Fruit fly (Drosophila melanogaster) whole organism, embryonic: ENCODE measurements around the gene Esyt2.

Experiments
- Ada2b ChIP-seq: fragments of 200-800 bp; sonication (Bioruptor generic); IDR thresholded peaks from 2 replicates; pipeline ENCODE4 v1.3.6; 2022; ENCODE audit warnings: missing biosample characterization, missing genetic modification characterization
- BEAF-32 ChIP-seq: fragments of 200-800 bp; sonication (Bioruptor generic); optimal IDR thresholded peaks from 3 replicates; lab custom pipeline; 2017; ENCODE audit warnings: missing biosample characterization, missing genetic modification characterization, mild to moderate bottlenecking, moderate library complexity, missing genetic modification reagents
- Blimp-1 ChIP-seq: fragments of 200-800 bp; sonication (Bioruptor generic); optimal IDR thresholded peaks from 3 replicates; lab custom pipeline; 2018; ENCODE audit warnings: missing biosample characterization, missing genetic modification characterization, mild to moderate bottlenecking, moderate library complexity, missing genetic modification reagents
- CG10147 ChIP-seq: fragments of 200-800 bp; sonication (Bioruptor generic); optimal IDR thresholded peaks from 2 replicates; lab custom pipeline; 2019; ENCODE audit warnings: missing biosample characterization, mild to moderate bottlenecking, missing genetic modification characterization, moderate library complexity
- CG11560 ChIP-seq: fragments of 200-800 bp; sonication (Bioruptor generic); IDR thresholded peaks from 3 replicates; pipeline ENCODE4 v1.3.6; 2022; ENCODE audit warnings: missing biosample characterization, missing genetic modification characterization
- CG11723 ChIP-seq: fragments of 200-800 bp; sonication (Bioruptor generic); optimal IDR thresholded peaks from 2 replicates; lab custom pipeline; 2017; ENCODE audit warnings: missing biosample characterization, mild to moderate bottlenecking, missing genetic modification characterization
- CG12236 ChIP-seq: fragments of 200-800 bp; sonication (Bioruptor generic); optimal IDR thresholded peaks from 2 replicates; lab custom pipeline; 2016; ENCODE audit warnings: missing biosample characterization, missing genetic modification characterization
- CG12942 ChIP-seq: fragments of 200-800 bp; sonication (Bioruptor generic); optimal IDR thresholded peaks from 3 replicates; lab custom pipeline; 2016; ENCODE audit warnings: missing biosample characterization, missing genetic modification characterization
- CG13624 ChIP-seq: fragments of 200-800 bp; sonication (Bioruptor generic); optimal IDR thresholded peaks from 2 replicates; lab custom pipeline; 2016; ENCODE audit warnings: missing biosample characterization, missing genetic modification characterization
- CG14050 ChIP-seq: fragments of 200-800 bp; sonication (Bioruptor generic); IDR thresholded peaks from 3 replicates; pipeline ENCODE4 v1.3.6; 2022; ENCODE audit warnings: missing biosample characterization, missing genetic modification characterization
- CG15514 ChIP-seq: fragments of 200-800 bp; sonication (Bioruptor generic); optimal IDR thresholded peaks from 3 replicates; lab custom pipeline; 2017; ENCODE audit warnings: missing biosample characterization, missing genetic modification characterization, mild to moderate bottlenecking, moderate library complexity, missing genetic modification reagents
- CG30403 ChIP-seq: fragments of 200-800 bp; sonication (Bioruptor generic); optimal IDR thresholded peaks from 3 replicates; lab custom pipeline; 2016; ENCODE audit warnings: missing biosample characterization, missing genetic modification characterization
- CG3726 ChIP-seq: fragments of 200-800 bp; sonication (Bioruptor generic); IDR thresholded peaks from 3 replicates; pipeline ENCODE4, ENCODE4 v1.3.6; 2022; ENCODE audit warnings: missing biosample characterization, missing genetic modification characterization
- CG3995 ChIP-seq: fragments of 200-800 bp; sonication (Bioruptor generic); optimal IDR thresholded peaks from 3 replicates; lab custom pipeline; 2016; ENCODE audit warnings: missing biosample characterization, missing genetic modification characterization
- CG4424 ChIP-seq: fragments of 200-800 bp; sonication (Bioruptor generic); optimal IDR thresholded peaks from 3 replicates; lab custom pipeline; 2016; ENCODE audit warnings: missing biosample characterization, missing genetic modification characterization
- CG5180 ChIP-seq: fragments of 200-800 bp; sonication (Bioruptor generic); optimal IDR thresholded peaks from 3 replicates; lab custom pipeline; 2017; ENCODE audit warnings: missing biosample characterization, missing genetic modification characterization, mild to moderate bottlenecking, moderate library complexity, missing genetic modification reagents
- CG5953 ChIP-seq: fragments of 200-800 bp; sonication (Bioruptor generic); IDR thresholded peaks from 2 replicates; pipeline ENCODE4 v1.3.6; 2022; ENCODE audit warnings: missing biosample characterization, missing genetic modification characterization
- CG6272 ChIP-seq: fragments of 200-800 bp; sonication (Bioruptor generic); IDR thresholded peaks from 2 replicates; pipeline ENCODE4 v1.3.6; 2022; ENCODE audit warnings: missing biosample characterization, missing genetic modification characterization
- CG6765 ChIP-seq: fragments of 200-800 bp; sonication (Bioruptor generic); optimal IDR thresholded peaks from 3 replicates; lab custom pipeline; 2017; ENCODE audit warnings: missing biosample characterization, mild to moderate bottlenecking, missing genetic modification characterization
- CG8944 ChIP-seq: fragments of 200-800 bp; sonication (Bioruptor generic); optimal IDR thresholded peaks from 3 replicates; lab custom pipeline; 2016; ENCODE audit warnings: missing biosample characterization, missing genetic modification characterization
- CG9437 ChIP-seq: fragments of 200-800 bp; sonication (Bioruptor generic); optimal IDR thresholded peaks from 2 replicates; lab custom pipeline; 2018; ENCODE audit warnings: missing biosample characterization, mild to moderate bottlenecking, missing genetic modification characterization
- CrebB ChIP-seq: fragments of 200-800 bp; sonication (Bioruptor generic); optimal IDR thresholded peaks from 3 replicates; lab custom pipeline; 2018; ENCODE audit warnings: missing biosample characterization, mild to moderate bottlenecking, missing genetic modification characterization
- Dll ChIP-seq: fragments of 200-800 bp; sonication (Bioruptor generic); IDR thresholded peaks from 4 replicates; pipeline ENCODE4 v1.3.6; 2022; ENCODE audit warnings: missing biosample characterization, missing genetic modification characterization; ENCODE audit not compliant: partially characterized antibody
- Dref ChIP-seq: fragments of 200-800 bp; sonication (Bioruptor generic); IDR thresholded peaks from 2 replicates; pipeline ENCODE4 v1.3.6; 2022; ENCODE audit warnings: missing biosample characterization, missing genetic modification characterization
- ERR ChIP-seq: fragments of 200-800 bp; sonication (Bioruptor generic); optimal IDR thresholded peaks from 2 replicates; lab custom pipeline; 2016; ENCODE audit warnings: missing biosample characterization, missing genetic modification characterization
- HmgD ChIP-seq: fragments of 200-800 bp; sonication (Bioruptor generic); optimal IDR thresholded peaks from 3 replicates; lab custom pipeline; 2016; ENCODE audit warnings: missing biosample characterization, missing genetic modification characterization
- HmgZ ChIP-seq: fragments of 200-800 bp; sonication (Bioruptor generic); optimal IDR thresholded peaks from 2 replicates; lab custom pipeline; 2018; ENCODE audit warnings: missing biosample characterization, mild to moderate bottlenecking, missing genetic modification characterization
- Hmr ChIP-seq: fragments of 200-800 bp; sonication (Bioruptor generic); optimal IDR thresholded peaks from 3 replicates; lab custom pipeline; 2017; ENCODE audit warnings: mild to moderate bottlenecking, missing biosample characterization, missing genetic modification reagents, missing genetic modification characterization
- Myb ChIP-seq: fragments of 200-800 bp; sonication (Bioruptor generic); optimal IDR thresholded peaks from 2 replicates; lab custom pipeline; 2016; ENCODE audit warnings: missing biosample characterization, missing genetic modification characterization
- Nf-YC ChIP-seq: fragments of 200-800 bp; optimal IDR thresholded peaks from 3 replicates; lab custom pipeline; 2019; ENCODE audit warnings: missing biosample characterization, mild to moderate bottlenecking, missing genetic modification characterization, moderate library complexity
- Sox100B ChIP-seq: fragments of 200-800 bp; sonication (Bioruptor generic); optimal IDR thresholded peaks from 3 replicates; lab custom pipeline; 2018; ENCODE audit warnings: missing biosample characterization, mild to moderate bottlenecking, missing genetic modification characterization
- amos ChIP-seq: fragments of 200-800 bp; sonication (Bioruptor generic); IDR thresholded peaks from 2 replicates; pipeline ENCODE4 v1.3.6; 2022; ENCODE audit warnings: missing biosample characterization, missing genetic modification characterization; ENCODE audit not compliant: partially characterized antibody
- bigmax ChIP-seq: fragments of 200-800 bp; sonication (Bioruptor generic); optimal IDR thresholded peaks from 2 replicates; lab custom pipeline; 2018; ENCODE audit warnings: missing biosample characterization, mild to moderate bottlenecking, missing genetic modification characterization
- cg ChIP-seq: fragments of 200-800 bp; sonication (Bioruptor generic); optimal IDR thresholded peaks from 3 replicates; lab custom pipeline; 2019; ENCODE audit warnings: missing biosample characterization, mild to moderate bottlenecking, missing genetic modification characterization, moderate library complexity
- dm ChIP-seq: fragments of 200-800 bp; sonication (Bioruptor generic); optimal IDR thresholded peaks from 3 replicates; lab custom pipeline; 2016; ENCODE audit warnings: missing biosample characterization, missing genetic modification characterization
- ewg ChIP-seq: fragments of 200-800 bp; sonication (Bioruptor generic); optimal IDR thresholded peaks from 3 replicates; lab custom pipeline; 2017; ENCODE audit warnings: mild to moderate bottlenecking, missing biosample characterization, missing genetic modification reagents, missing genetic modification characterization
- gcm2 ChIP-seq: fragments of 200-800 bp; sonication (Bioruptor generic); optimal IDR thresholded peaks from 2 replicates; lab custom pipeline; 2016; ENCODE audit warnings: missing biosample characterization, missing genetic modification characterization
- gsb-n ChIP-seq: fragments of 200-800 bp; sonication (Bioruptor generic); optimal IDR thresholded peaks from 3 replicates; lab custom pipeline; 2018; ENCODE audit warnings: missing biosample characterization, mild to moderate bottlenecking, missing genetic modification characterization
- hb ChIP-seq: fragments of 200-800 bp; sonication (Bioruptor generic); IDR thresholded peaks from 3 replicates; pipeline ENCODE4 v1.3.6; 2022; ENCODE audit warnings: missing biosample characterization, missing genetic modification characterization; ENCODE audit not compliant: partially characterized antibody
- ind ChIP-seq: fragments of 200-800 bp; sonication (Bioruptor generic); optimal IDR thresholded peaks from 3 replicates; lab custom pipeline; 2016; ENCODE audit warnings: missing biosample characterization, missing genetic modification characterization
- inv ChIP-seq: fragments of 200-800 bp; sonication (Bioruptor generic); IDR thresholded peaks from 2 replicates; pipeline ENCODE4 v1.3.6; 2022; ENCODE audit warnings: missing biosample characterization, missing genetic modification characterization; ENCODE audit not compliant: partially characterized antibody
- klu ChIP-seq: fragments of 200-800 bp; sonication (Bioruptor generic); IDR thresholded peaks from 2 replicates; pipeline ENCODE4 v1.3.6; 2022; ENCODE audit warnings: missing biosample characterization, missing genetic modification characterization
- lmd ChIP-seq: fragments of 200-800 bp; sonication (Bioruptor generic); IDR thresholded peaks from 2 replicates; pipeline ENCODE4 v1.3.6; 2022; ENCODE audit warnings: missing biosample characterization, missing genetic modification characterization
- nau ChIP-seq: fragments of 200-800 bp; sonication (Bioruptor generic); optimal IDR thresholded peaks from 3 replicates; lab custom pipeline; 2017; ENCODE audit warnings: missing biosample characterization, mild to moderate bottlenecking, missing genetic modification characterization, missing genetic modification reagents
- oc ChIP-seq: fragments of 200-800 bp; sonication (Bioruptor generic); optimal IDR thresholded peaks from 2 replicates; lab custom pipeline; 2018; ENCODE audit warnings: missing biosample characterization, mild to moderate bottlenecking, missing genetic modification characterization, moderate library complexity
- pum ChIP-seq: fragments of 200-800 bp; sonication (Bioruptor generic); optimal IDR thresholded peaks from 2 replicates; lab custom pipeline; 2016; ENCODE audit warnings: missing biosample characterization, missing genetic modification characterization
- repo ChIP-seq: fragments of 200-800 bp; sonication (Bioruptor generic); optimal IDR thresholded peaks from 2 replicates; lab custom pipeline; 2016; ENCODE audit warnings: missing biosample characterization, missing genetic modification characterization
- run ChIP-seq: fragments of 200-800 bp; sonication (Bioruptor generic); optimal IDR thresholded peaks from 3 replicates; lab custom pipeline; 2018; ENCODE audit warnings: missing biosample characterization, mild to moderate bottlenecking, missing genetic modification characterization
- trh ChIP-seq: fragments of 200-800 bp; sonication (Bioruptor generic); optimal IDR thresholded peaks from 2 replicates; lab custom pipeline; 2016; ENCODE audit warnings: missing biosample characterization, missing genetic modification characterization
- wor ChIP-seq: fragments of 200-800 bp; sonication (Bioruptor generic); IDR thresholded peaks from 2 replicates; pipeline ENCODE4 v1.3.6; 2022; ENCODE audit warnings: missing biosample characterization, missing genetic modification characterization
- zen ChIP-seq: fragments of 200-800 bp; sonication (Bioruptor generic); optimal IDR thresholded peaks from 3 replicates; lab custom pipeline; 2018; ENCODE audit warnings: missing biosample characterization, mild to moderate bottlenecking, missing genetic modification characterization, moderate library complexity

The Esyt2 gene

dm6 chr3R:24518150-24518580 lies 26.4 kb upstream of the Esyt2 start, which contains the start of gene Pp1alpha-96A (continued):
- TF ChIP-seq CG5180 (GFP tag; lab: Kevin White, UChicago): no peak
- TF ChIP-seq Sox100B (GFP tag; lab: Kevin White, UChicago): no peak
- peak; percentile 83 for TF ChIP-seq cg (GFP tag; lab: Kevin White, UChicago)
- TF ChIP-seq ewg: peak; percentile 83
- TF ChIP-seq nau (GFP tag; lab: Kevin White, UChicago): peak; percentile 15
- peak; percentile 61 for TF ChIP-seq CG15514 (GFP tag; lab: Kevin White, UChicago)
- no peak for TF ChIP-seq lmd (GFP tag; lab: Robert Waterston, UW)
- TF ChIP-seq CrebB (tag; lab: Kevin White, UChicago): no peak
- TF ChIP-seq Myb: peak; percentile 53
- peak; percentile 59 for TF ChIP-seq CG9437 (GFP tag; lab: Kevin White, UChicago)
- TF ChIP-seq pum (GFP tag; lab: Kevin White, UChicago): no peak
- TF ChIP-seq Ada2b (GFP tag; lab: Robert Waterston, UW): no peak
- TF ChIP-seq gsb-n: no peak
- TF ChIP-seq CG3995 (GFP tag; lab: Kevin White, UChicago): peak; percentile 20
- TF ChIP-seq CG14050 (GFP tag; lab: Robert Waterston, UW): no peak
- peak; percentile 89 for TF ChIP-seq hb (GFP tag; lab: Robert Waterston, UW)
- peak; percentile 90 for TF ChIP-seq BEAF-32 (GFP tag; lab: Kevin White, UChicago)
- peak; percentile 6 for TF ChIP-seq CG4424
- TF ChIP-seq CG6765: no peak
- no peak for TF ChIP-seq oc (tag; lab: Kevin White, UChicago)
- TF ChIP-seq HmgD: peak; percentile 11
- no peak for TF ChIP-seq CG3726
- TF ChIP-seq CG13624 (GFP tag; lab: Kevin White, UChicago): peak; percentile 67
- no peak for TF ChIP-seq CG11560 (tag; lab: Robert Waterston, UW)
- TF ChIP-seq CG10147: peak; percentile 13
- no peak for TF ChIP-seq run (tag; lab: Kevin White, UChicago)
- peak; percentile 19 for TF ChIP-seq CG30403 (GFP tag; lab: Kevin White, UChicago)
- no peak for TF ChIP-seq Nf-YC (tag; lab: Kevin White, UChicago)
- TF ChIP-seq amos (GFP tag; lab: Robert Waterston, UW): peak; percentile 92
- TF ChIP-seq Dref: peak; percentile 91
- peak; percentile 11 for TF ChIP-seq ind (GFP tag; lab: Kevin White, UChicago)
- TF ChIP-seq bigmax (GFP tag; lab: Kevin White, UChicago): peak; percentile 43
- peak; percentile 22 for TF ChIP-seq zen (tag; lab: Kevin White, UChicago)
- no peak for TF ChIP-seq repo (GFP tag; lab: Kevin White, UChicago)
- peak; percentile 66 for TF ChIP-seq dm (GFP tag; lab: Kevin White, UChicago)
- peak; percentile 13 for TF ChIP-seq gcm2 (GFP tag; lab: Kevin White, UChicago)
- TF ChIP-seq wor: no peak
- peak; percentile 22 for TF ChIP-seq ERR (GFP tag; lab: Kevin White, UChicago)
- no peak for TF ChIP-seq CG5953 (GFP tag; lab: Robert Waterston, UW)
- TF ChIP-seq CG6272 (GFP tag; lab: Robert Waterston, UW): peak; percentile 17; the same call in 1 of the 2 replicates
- TF ChIP-seq Dll (GFP tag; lab: Robert Waterston, UW): peak; percentile 86
- no peak for TF ChIP-seq Blimp-1 (GFP tag; lab: Kevin White, UChicago)
- TF ChIP-seq inv: peak; percentile 76; the same call in 1 of the 2 replicates
- peak; percentile 13 for TF ChIP-seq CG8944
- peak; percentile 33 for TF ChIP-seq Hmr (GFP tag; lab: Kevin White, UChicago)
- no peak for TF ChIP-seq CG12236 (GFP tag; lab: Kevin White, UChicago)
- no peak for TF ChIP-seq CG12942 (GFP tag; lab: Kevin White, UChicago)
- no peak for TF ChIP-seq CG11723 (GFP tag; lab: Kevin White, UChicago)
- peak; percentile 24 for TF ChIP-seq HmgZ (tag; lab: Kevin White, UChicago)
- TF ChIP-seq klu: no peak
- TF ChIP-seq trh (GFP tag; lab: Kevin White, UChicago): no peak
